Fruit fly (Drosophila melanogaster) whole organism, wandering third instar larva: ENCODE data around the gene uncNacbeta.

Experiments
- Abd-B ChIP-seq: fragments of >200 bp; optimal IDR thresholded peaks from 2 replicates; lab custom pipeline; 2017; ENCODE audit warnings: missing biosample characterization, missing genetic modification characterization
- CG32264 ChIP-seq: fragments of 200-800 bp; sonication (Bioruptor generic); optimal IDR thresholded peaks from 2 replicates; lab custom pipeline; 2016; ENCODE audit warnings: missing biosample characterization, missing genetic modification characterization
- Dfd ChIP-seq: fragments of >200 bp; optimal IDR thresholded peaks from 2 replicates; lab custom pipeline; 2017; ENCODE audit warnings: missing biosample characterization, missing genetic modification characterization
- Dif ChIP-seq: fragments of 200-275, 200-300 bp; sonication (Bioruptor generic); optimal IDR thresholded peaks from 2 replicates; lab custom pipeline; 2018; ENCODE audit warnings: missing biosample characterization, missing genetic modification characterization; ENCODE audit not compliant: partially characterized antibody
- Hr78 ChIP-seq: fragments of >200 bp; optimal IDR thresholded peaks from 2 replicates; lab custom pipeline; 2017; ENCODE audit warnings: missing biosample characterization, missing genetic modification characterization
- Mio ChIP-seq: sonication (Bioruptor generic); optimal IDR thresholded peaks from 2 replicates; lab custom pipeline; 2016; ENCODE audit warnings: missing biosample characterization, missing genetic modification characterization
- OdsH ChIP-seq: fragments of 200-800 bp; sonication (Bioruptor generic); optimal IDR thresholded peaks from 2 replicates; lab custom pipeline; 2016; ENCODE audit warnings: missing biosample characterization, mild to moderate bottlenecking, missing genetic modification characterization
- Rel ChIP-seq, 2 experiments: fragments of 200-800 bp; sonication (Bioruptor generic) in 1 of 2; optimal IDR thresholded peaks; 2 replicates in 1 of 2; 3 replicates in 1 of 2; lab custom pipeline; 2016 to 2019; ENCODE audit warnings: mild to moderate bottlenecking in 2 of 2, missing biosample characterization in 2 of 2, missing genetic modification characterization in 2 of 2, moderate library complexity in 1 of 2
- foxo ChIP-seq, 2 experiments: fragments of 200-800 bp; sonication (Bioruptor generic); optimal IDR thresholded peaks; 2 replicates in 1 of 2; 3 replicates in 1 of 2; lab custom pipeline; 2016 to 2017; ENCODE audit warnings: missing biosample characterization in 2 of 2, missing genetic modification characterization in 2 of 2
- fru ChIP-seq: fragments of 200-800 bp; sonication (Bioruptor generic); optimal IDR thresholded peaks from 3 replicates; lab custom pipeline; 2016; ENCODE audit warnings: missing biosample characterization, mild to moderate bottlenecking, missing genetic modification characterization
- h ChIP-seq: fragments of 200-800 bp; sonication (Bioruptor generic); optimal IDR thresholded peaks from 3 replicates; lab custom pipeline; 2016; ENCODE audit warnings: missing biosample characterization, mild to moderate bottlenecking, missing genetic modification characterization
- pan ChIP-seq: fragments of >200 bp; optimal IDR thresholded peaks from 2 replicates; lab custom pipeline; 2017
- rgr ChIP-seq: fragments of 200-800 bp; sonication (Bioruptor generic); optimal IDR thresholded peaks from 3 replicates; lab custom pipeline; 2016; ENCODE audit warnings: missing biosample characterization, mild to moderate bottlenecking, missing genetic modification characterization

DNA sequence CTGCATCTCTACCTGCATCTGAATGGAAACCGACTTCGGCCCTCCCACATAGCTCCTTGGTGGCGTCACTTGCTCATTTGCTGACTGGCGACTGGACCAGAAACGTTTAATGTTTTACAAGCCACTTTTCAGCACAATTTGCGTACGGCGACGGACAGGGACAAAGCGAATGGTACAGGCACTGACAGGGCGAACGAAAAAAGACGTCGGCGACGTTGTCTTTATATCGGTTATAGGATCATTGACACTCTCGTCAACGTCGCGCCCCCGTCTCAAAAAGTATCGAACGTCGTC is 45.1 kb downstream of the uncNacbeta start:
- TF ChIP-seq h (GFP tag; lab: Kevin White, UChicago) (no peak), foxo (GFP tag; optimal IDR thresholded peaks at IDR 0.05; lab: Kevin White, UChicago) (no peak), fru (GFP tag; lab: Kevin White, UChicago) (no peak), rgr (no peak), Rel (GFP tag; optimal IDR thresholded peaks at IDR 0.05; lab: Kevin White, UChicago) (no peak), Rel (tag; optimal IDR thresholded peaks at IDR 0.05; lab: Kevin White, UChicago) (no peak), pan (lab: Kevin White, UChicago) (no peak), Dif (GFP tag; lab: Kevin White, UChicago) (no peak), Abd-B (GFP tag; lab: Kevin White, UChicago) (no peak), Hr78 (no peak), Dfd (GFP tag; lab: Kevin White, UChicago) (no peak), OdsH (no peak), Mio (GFP tag; lab: Kevin White, UChicago) (no peak), CG32264 (GFP tag; lab: Kevin White, UChicago) (no peak)
